Fruit fly (Drosophila melanogaster) whole organism, wandering third instar larva: Measurements from ENCODE around the gene CG11710.

Experiments used
- Abd-B ChIP-seq: fragments of >200 bp; optimal IDR thresholded peaks from 2 replicates; lab custom pipeline; 2017; ENCODE audit warnings: missing biosample characterization, missing genetic modification characterization
- CG32264 ChIP-seq: fragments of 200-800 bp; sonication (Bioruptor generic); optimal IDR thresholded peaks from 2 replicates; lab custom pipeline; 2016; ENCODE audit warnings: missing biosample characterization, missing genetic modification characterization
- CG9705 ChIP-seq: fragments of 200-800 bp; sonication (Bioruptor generic); optimal IDR thresholded peaks from 2 replicates; lab custom pipeline; 2018; ENCODE audit warnings: missing biosample characterization, mild to moderate bottlenecking, missing genetic modification characterization
- CrebA ChIP-seq: fragments of 200-800 bp; sonication (Bioruptor generic); optimal IDR thresholded peaks from 2 replicates; lab custom pipeline; 2016; ENCODE audit warnings: missing biosample characterization, mild to moderate bottlenecking, missing genetic modification characterization, borderline replicate concordance
- Dfd ChIP-seq: fragments of >200 bp; optimal IDR thresholded peaks from 2 replicates; lab custom pipeline; 2017; ENCODE audit warnings: missing biosample characterization, missing genetic modification characterization
- Dif ChIP-seq: fragments of 200-275, 200-300 bp; sonication (Bioruptor generic); optimal IDR thresholded peaks from 2 replicates; lab custom pipeline; 2018; ENCODE audit warnings: missing biosample characterization, missing genetic modification characterization; ENCODE audit not compliant: partially characterized antibody
- GATAd ChIP-seq: sonication (Bioruptor generic); optimal IDR thresholded peaks from 2 replicates; lab custom pipeline; 2016; ENCODE audit warnings: missing biosample characterization, missing genetic modification characterization
- Hnf4 ChIP-seq: fragments of 200-800 bp; sonication (Bioruptor generic); optimal IDR thresholded peaks from 2 replicates; lab custom pipeline; 2016; ENCODE audit warnings: missing biosample characterization, mild to moderate bottlenecking, missing genetic modification characterization
- Jra ChIP-seq: sonication (Bioruptor generic); optimal IDR thresholded peaks from 2 replicates; lab custom pipeline; 2016; ENCODE audit warnings: missing biosample characterization, missing genetic modification characterization
- Mio ChIP-seq: sonication (Bioruptor generic); optimal IDR thresholded peaks from 2 replicates; lab custom pipeline; 2016; ENCODE audit warnings: missing biosample characterization, missing genetic modification characterization
- Myc ChIP-seq: fragments of >200 bp; optimal IDR thresholded peaks from 2 replicates; lab custom pipeline; 2017
- N ChIP-seq: fragments of >200 bp; optimal IDR thresholded peaks from 2 replicates; lab custom pipeline; 2018; ENCODE audit warnings: missing biosample characterization, missing external identifiers, missing genetic modification characterization
- OdsH ChIP-seq: fragments of 200-800 bp; sonication (Bioruptor generic); optimal IDR thresholded peaks from 2 replicates; lab custom pipeline; 2016; ENCODE audit warnings: missing biosample characterization, mild to moderate bottlenecking, missing genetic modification characterization
- Rel ChIP-seq, 2 experiments: fragments of 200-800 bp; sonication (Bioruptor generic) in 1 of 2; optimal IDR thresholded peaks; 2 replicates in 1 of 2; 3 replicates in 1 of 2; lab custom pipeline; 2016 to 2019; ENCODE audit warnings: mild to moderate bottlenecking in 2 of 2, missing biosample characterization in 2 of 2, missing genetic modification characterization in 2 of 2, moderate library complexity in 1 of 2
- Sp1 ChIP-seq: fragments of 200-800 bp; sonication (Bioruptor generic); optimal IDR thresholded peaks from 3 replicates; lab custom pipeline; 2019; ENCODE audit warnings: missing biosample characterization, mild to moderate bottlenecking, missing genetic modification characterization, moderate library complexity
- Vsx2 ChIP-seq: fragments of 200-300, 225-300 bp; sonication (Bioruptor generic); optimal IDR thresholded peaks from 2 replicates; lab custom pipeline; 2018; ENCODE audit warnings: missing biosample characterization, missing genetic modification characterization; ENCODE audit not compliant: partially characterized antibody
- br ChIP-seq: fragments of 200-800 bp; sonication (Bioruptor generic); optimal IDR thresholded peaks from 2 replicates; lab custom pipeline; 2016; ENCODE audit warnings: missing biosample characterization, missing genetic modification characterization
- brk ChIP-seq: fragments of 200-800 bp; sonication (Bioruptor generic); optimal IDR thresholded peaks from 2 replicates; lab custom pipeline; 2016; ENCODE audit warnings: missing biosample characterization, mild to moderate bottlenecking, missing genetic modification characterization
- dl ChIP-seq, 2 experiments: fragments of 175-275, 200-275 bp in 1 of 2; fragments of 200-275 bp in 1 of 2; sonication (Bioruptor generic); optimal IDR thresholded peaks; lab custom pipeline; 2018; ENCODE audit warnings: mild to moderate bottlenecking in 2 of 2, missing biosample characterization in 2 of 2, missing genetic modification characterization in 2 of 2, moderate library complexity in 2 of 2; ENCODE audit not compliant: partially characterized antibody in 2 of 2, insufficient read depth in 1 of 2
- dmrt93B ChIP-seq: fragments of 200-800 bp; sonication (Bioruptor generic); optimal IDR thresholded peaks from 2 replicates; lab custom pipeline; 2018; ENCODE audit warnings: missing biosample characterization, mild to moderate bottlenecking, missing genetic modification characterization
- dsf ChIP-seq: sonication (Bioruptor generic); optimal IDR thresholded peaks from 2 replicates; lab custom pipeline; 2016; ENCODE audit warnings: missing biosample characterization, missing genetic modification characterization, borderline replicate concordance
- ey ChIP-seq: fragments of 200-800 bp; sonication (Bioruptor generic); optimal IDR thresholded peaks from 2 replicates; lab custom pipeline; 2016; ENCODE audit warnings: missing biosample characterization, missing genetic modification characterization
- foxo ChIP-seq, 2 experiments: fragments of 200-800 bp; sonication (Bioruptor generic); optimal IDR thresholded peaks; 2 replicates in 1 of 2; 3 replicates in 1 of 2; lab custom pipeline; 2016 to 2017; ENCODE audit warnings: missing biosample characterization in 2 of 2, missing genetic modification characterization in 2 of 2
- fru ChIP-seq: fragments of 200-800 bp; sonication (Bioruptor generic); optimal IDR thresholded peaks from 3 replicates; lab custom pipeline; 2016; ENCODE audit warnings: missing biosample characterization, mild to moderate bottlenecking, missing genetic modification characterization
- h ChIP-seq: fragments of 200-800 bp; sonication (Bioruptor generic); optimal IDR thresholded peaks from 3 replicates; lab custom pipeline; 2016; ENCODE audit warnings: missing biosample characterization, mild to moderate bottlenecking, missing genetic modification characterization
- jim ChIP-seq: fragments of 175-275, 200-325 bp; sonication (Bioruptor generic); optimal IDR thresholded peaks from 2 replicates; lab custom pipeline; 2016; ENCODE audit warnings: missing biosample characterization, mild to moderate bottlenecking, missing genetic modification characterization
- lola ChIP-seq: fragments of >200 bp; optimal IDR thresholded peaks from 2 replicates; lab custom pipeline; 2017; ENCODE audit warnings: missing biosample characterization, missing genetic modification characterization
- pan ChIP-seq: fragments of >200 bp; optimal IDR thresholded peaks from 2 replicates; lab custom pipeline; 2017
- psq ChIP-seq: fragments of 200-800 bp; sonication (Bioruptor generic); optimal IDR thresholded peaks from 3 replicates; lab custom pipeline; 2017; ENCODE audit warnings: missing biosample characterization, mild to moderate bottlenecking, missing genetic modification characterization, moderate library complexity
- rgr ChIP-seq: fragments of 200-800 bp; sonication (Bioruptor generic); optimal IDR thresholded peaks from 3 replicates; lab custom pipeline; 2016; ENCODE audit warnings: missing biosample characterization, mild to moderate bottlenecking, missing genetic modification characterization
- sage ChIP-seq: fragments of 200-800 bp; sonication (Bioruptor generic); optimal IDR thresholded peaks from 2 replicates; lab custom pipeline; 2016; ENCODE audit warnings: missing biosample characterization, mild to moderate bottlenecking, missing genetic modification characterization
- sv ChIP-seq: fragments of 200-800 bp; sonication (Bioruptor generic); optimal IDR thresholded peaks from 3 replicates; lab custom pipeline; 2016; ENCODE audit warnings: missing biosample characterization, missing genetic modification characterization
- tai ChIP-seq: sonication (Bioruptor generic); optimal IDR thresholded peaks from 2 replicates; lab custom pipeline; 2016; ENCODE audit warnings: missing biosample characterization, missing genetic modification characterization
- woc ChIP-seq: sonication (Bioruptor generic); optimal IDR thresholded peaks from 2 replicates; lab custom pipeline; 2016; ENCODE audit warnings: missing biosample characterization, mild to moderate bottlenecking, missing genetic modification characterization

Gene CG11710

dm6 chrX:20393580-20393979 lies 35.9 kb downstream of the CG11710 start, which contains the start of gene Syx16:
Gene Syx16 (minus strand): TSS chrX:20393751.
- TF ChIP-seq CG32264 (no peak), Vsx2 (GFP tag; lab: Kevin White, UChicago) (no peak), Rel (GFP tag; optimal IDR thresholded peaks at IDR 0.05; lab: Kevin White, UChicago) (no peak), Rel (tag; optimal IDR thresholded peaks at IDR 0.05; lab: Kevin White, UChicago) (no peak), tai (GFP tag; lab: Kevin White, UChicago) (no peak), fru (no peak), CG9705 (GFP tag; lab: Kevin White, UChicago) (no peak), Sp1 (no peak), Hnf4 (no peak), jim (GFP tag; lab: Kevin White, UChicago) (no peak), pan (lab: Kevin White, UChicago) (no peak), Dfd (no peak), lola (GFP tag; lab: Kevin White, UChicago) (no peak), Mio (GFP tag; lab: Kevin White, UChicago) (no peak), woc (GFP tag; lab: Kevin White, UChicago) (no peak)

DNA sequence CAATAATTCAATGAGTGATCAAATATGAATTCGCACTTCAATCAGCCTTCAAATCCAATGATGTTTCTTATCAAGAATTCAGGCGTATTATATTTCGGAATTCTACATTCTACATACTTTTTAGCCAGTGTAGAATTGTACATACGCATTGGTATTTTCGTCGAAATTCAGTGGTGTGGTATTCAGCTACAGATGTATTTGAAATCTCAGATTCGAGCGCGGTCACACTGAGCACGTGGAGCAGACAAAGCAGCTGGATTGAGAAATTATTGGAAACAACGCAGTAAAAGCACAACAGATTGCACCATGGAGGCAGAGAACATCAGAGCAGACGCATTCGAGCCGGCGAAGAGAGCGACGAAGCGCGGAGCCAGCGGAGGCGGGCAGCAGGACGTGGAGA lies 38.2 kb downstream of the CG11710 start:
- TF ChIP-seq br (GFP tag; lab: Kevin White, UChicago) (no peak), Myc (peak; percentile 37)

DNA sequence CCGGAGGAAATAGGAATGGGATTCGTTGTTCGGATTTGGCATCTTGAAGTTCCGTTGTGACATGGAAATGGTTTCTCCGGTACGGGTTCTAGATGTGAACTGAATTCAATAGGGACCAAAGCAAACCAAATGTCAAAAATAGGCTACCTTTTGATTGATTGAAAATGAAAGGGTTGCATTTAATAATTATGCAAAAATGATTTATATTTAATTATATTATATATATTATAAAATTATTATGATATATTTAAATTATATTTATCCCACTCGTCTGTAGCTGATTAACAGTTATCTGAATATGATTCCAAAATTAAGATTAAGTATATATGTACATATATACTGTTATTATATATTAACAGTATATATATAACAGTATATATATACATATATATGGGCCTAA lies 38.8 kb downstream of the CG11710 start, which contains the start of gene jb:
TSS of gene jb (minus strand) at position 101 of the 400 bp plus-strand sequence.
- TF ChIP-seq GATAd (GFP tag; lab: Kevin White, UChicago) (no peak), N (GFP tag; lab: Kevin White, UChicago) (no peak), dl (GFP tag; optimal IDR thresholded peaks at IDR 0.05; lab: Kevin White, UChicago; ENCODE audit: insufficient read depth in 1 of 2, partially characterized antibody in 2 of 2) (no peak), CrebA (GFP tag; lab: Kevin White, UChicago) (no peak), ey (GFP tag; lab: Kevin White, UChicago) (no peak), foxo (GFP tag; optimal IDR thresholded peaks at IDR 0.05; lab: Kevin White, UChicago) (no peak), jim (GFP tag; lab: Kevin White, UChicago) (no peak), Abd-B (GFP tag; lab: Kevin White, UChicago) (no peak), sage (no peak), Jra (no peak), brk (GFP tag; lab: Kevin White, UChicago) (no peak), psq (GFP tag; lab: Kevin White, UChicago) (no peak), lola (GFP tag; lab: Kevin White, UChicago) (no peak)

dm6 chrX:20389633-20390032 lies 39.8 kb downstream of the CG11710 start:
- TF ChIP-seq sv (GFP tag; lab: Kevin White, UChicago) (no peak), Jra (no peak), Mio (GFP tag; lab: Kevin White, UChicago) (no peak), br (GFP tag; lab: Kevin White, UChicago) (no peak), dmrt93B (GFP tag; lab: Kevin White, UChicago) (no peak), GATAd (GFP tag; lab: Kevin White, UChicago) (no peak), Abd-B (GFP tag; lab: Kevin White, UChicago) (no peak), pan (lab: Kevin White, UChicago) (no peak), rgr (no peak), fru (no peak), Dfd (no peak), CG9705 (GFP tag; lab: Kevin White, UChicago) (no peak), jim (GFP tag; lab: Kevin White, UChicago) (no peak), tai (GFP tag; lab: Kevin White, UChicago) (no peak), N (GFP tag; lab: Kevin White, UChicago) (no peak), Myc (no peak), OdsH (GFP tag; lab: Kevin White, UChicago) (no peak)

- TF ChIP-seq brk (GFP tag; lab: Kevin White, UChicago) (no peak), rgr (no peak), lola (GFP tag; lab: Kevin White, UChicago) (no peak), dsf (GFP tag; lab: Kevin White, UChicago) (no peak), h (GFP tag; lab: Kevin White, UChicago) (no peak), Dif (GFP tag; lab: Kevin White, UChicago) (no peak), woc (GFP tag; lab: Kevin White, UChicago) (no peak), br (GFP tag; lab: Kevin White, UChicago) (no peak)
Measured at dm6 chrX:20385865-20386264, 43.6 kb downstream of the CG11710 start.
